Fruit fly (Drosophila melanogaster): ENCODE results near the gene PolA2.

Gene PolA2

DNA sequence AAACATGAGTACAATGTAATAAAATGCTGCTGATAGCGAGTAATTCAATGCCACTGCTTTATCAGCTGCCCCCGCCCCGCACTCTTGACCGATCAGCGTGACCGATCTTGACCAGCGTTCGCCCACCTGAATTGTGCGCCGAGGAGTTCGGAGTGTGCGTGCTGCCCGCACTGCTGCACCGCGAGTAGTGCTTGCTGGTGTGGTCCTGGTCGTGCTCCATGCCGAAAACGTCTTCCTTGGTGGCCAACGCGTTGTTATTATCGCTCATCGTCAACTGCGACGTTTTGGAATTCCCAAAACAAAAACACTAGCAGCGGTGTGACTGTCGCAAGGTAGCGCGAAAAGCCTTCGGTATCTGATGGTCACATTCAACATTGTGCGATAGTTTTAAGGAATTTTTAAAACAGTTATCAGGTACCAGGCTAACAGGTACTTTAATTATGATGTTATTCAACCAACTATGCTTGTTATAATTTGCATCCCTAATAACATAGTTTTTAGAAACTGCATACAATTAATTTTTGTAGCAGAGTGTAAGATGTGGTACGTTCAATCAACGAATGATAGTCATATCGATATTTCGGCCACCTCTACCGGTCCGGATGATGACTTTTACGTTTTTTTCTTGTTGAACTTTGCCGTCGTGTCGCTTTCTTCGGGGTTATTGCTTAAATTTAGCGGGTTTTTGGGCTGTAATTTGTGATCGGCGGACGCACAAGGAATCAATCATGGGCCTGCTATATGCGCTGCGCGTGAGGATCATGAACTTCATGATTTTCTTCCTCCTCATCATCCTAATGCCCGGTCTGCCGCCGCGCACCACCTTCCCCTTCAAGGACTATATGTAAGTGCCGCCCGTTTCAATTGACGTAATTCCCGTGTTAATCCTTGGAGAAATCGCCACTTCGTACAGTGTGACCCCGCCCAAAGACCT lies 49.5 kb downstream of the PolA2 start, which contains the start of the genes bigmax and Hmu (continued):
- TF ChIP-seq Hr51 (GFP tag; optimal IDR thresholded peaks at IDR 0.05) (peak; percentile 85 to 86), CG15269 (tag; optimal IDR thresholded peaks at IDR 0.05) (peak; percentile 79), run (tag; optimal IDR thresholded peaks at IDR 0.05) (peak; percentile 14), CG17186 (GFP tag; optimal IDR thresholded peaks at IDR 0.05) (peak; percentile 64), CG32772 (GFP tag; IDR thresholded peaks at IDR 0.05) (peak; percentile 80), CHES-1-like (GFP tag; optimal IDR thresholded peaks at IDR 0.05) (peak; percentile 92), CG12769 (tag; optimal IDR thresholded peaks at IDR 0.05) (peak; percentile 91), yki (optimal IDR thresholded peaks at IDR 0.05) (no peak), sqz (GFP tag; optimal IDR thresholded peaks at IDR 0.05) (peak; percentile 83), H15 (GFP tag; IDR thresholded peaks at IDR 0.05) (peak; percentile 75), Myb (GFP tag; optimal IDR thresholded peaks at IDR 0.05) (peak; percentile 81), sisA (GFP tag; IDR thresholded peaks at IDR 0.05) (peak; percentile 83), gcm (GFP tag; optimal IDR thresholded peaks at IDR 0.05) (peak; percentile 62), CG15514 (GFP tag; optimal IDR thresholded peaks at IDR 0.05) (peak; percentile 87), CG12219 (GFP tag; optimal IDR thresholded peaks at IDR 0.05) (peak; percentile 51), CG32532 (GFP tag; IDR thresholded peaks at IDR 0.05) (peak; percentile 91), CG2199 (GFP tag; IDR thresholded peaks at IDR 0.05) (no peak), schlank (tag; optimal IDR thresholded peaks at IDR 0.05) (peak; percentile 68), shn (GFP tag; optimal IDR thresholded peaks at IDR 0.05) (peak; percentile 83), CG15479 (GFP tag; optimal IDR thresholded peaks at IDR 0.05) (no peak), ara (GFP tag; IDR thresholded peaks at IDR 0.05) (peak; percentile 74), CG31441 (GFP tag; IDR thresholded peaks at IDR 0.05) (peak; percentile 67), CG11085 (GFP tag; IDR thresholded peaks at IDR 0.05) (peak; percentile 81), MTF-1 (GFP tag; optimal IDR thresholded peaks at IDR 0.05; ENCODE audit: borderline replicate concordance) (peak; percentile 20), sens (GFP tag) (peak; percentile 94), onecut (GFP tag; IDR thresholded peaks at IDR 0.05) (peak; percentile 59), CG10431 (GFP tag; optimal IDR thresholded peaks at IDR 0.05) (no peak), CG9215 (GFP tag; IDR thresholded peaks at IDR 0.05) (peak; percentile 79), dan (GFP tag; IDR thresholded peaks at IDR 0.05) (no peak), CG14050 (GFP tag; IDR thresholded peaks at IDR 0.05) (peak; percentile 76), CG6175 (GFP tag; IDR thresholded peaks at IDR 0.05) (peak; percentile 64; the same call in 1 of the 3 replicates), CG1529 (GFP tag; optimal IDR thresholded peaks at IDR 0.05) (peak; percentile 41), Sin3A (optimal IDR thresholded peaks at IDR 0.05) (peak; percentile 88), GATAe (GFP tag; conservative IDR thresholded peaks at IDR 0.05) (peak; percentile 77), Ets97D (GFP tag; optimal IDR thresholded peaks at IDR 0.05) (peak; percentile 86), Hand (GFP tag; optimal IDR thresholded peaks at IDR 0.05) (peak; percentile 17), Taf1 (GFP tag; IDR thresholded peaks at IDR 0.05) (peak; percentile 76), Eip74EF (GFP tag; optimal IDR thresholded peaks at IDR 0.05) (peak in 1 of 2 experiments; percentile 49), aop (GFP tag; IDR thresholded peaks at IDR 0.05) (no peak), ab (GFP tag; optimal IDR thresholded peaks at IDR 0.05) (peak; percentile 13), CG12104 (GFP tag; optimal IDR thresholded peaks at IDR 0.05) (peak; percentile 74), Chrac-16 (GFP tag; optimal IDR thresholded peaks at IDR 0.05) (peak; percentile 87), CG13775 (GFP tag; optimal IDR thresholded peaks at IDR 0.05) (peak; percentile 86), Mad (GFP tag; optimal IDR thresholded peaks at IDR 0.05) (peak; percentile 85), CG1647 (GFP tag; optimal IDR thresholded peaks at IDR 0.05) (peak; percentile 86), CG18619 (GFP tag; optimal IDR thresholded peaks at IDR 0.05) (peak; percentile 73), CG18476 (GFP tag; optimal IDR thresholded peaks at IDR 0.05) (peak; percentile 84), Deaf1 (tag; optimal IDR thresholded peaks at IDR 0.05) (peak; percentile 54), CG32767 (GFP tag; IDR thresholded peaks at IDR 0.05) (peak; percentile 69)

All from whole organism, embryonic.